Worm (Caenorhabditis elegans) whole organism, L4 larva: ENCODE measurements around the gene T23E7.2.
A peak's percentile ranks its signal among the peaks of the same experiment; 100 is the strongest.

ENCODE experiments used
- F37D6.2 ChIP-seq: sonication (generic microtip); optimal IDR thresholded peaks from 2 replicates; lab custom pipeline; 2016; ENCODE audit warnings: mild to moderate bottlenecking, missing genetic modification characterization, missing compliant biosample characterization
- Y75B8A.6 ChIP-seq: fragments of 200-800 bp; sonication (Bioruptor generic); IDR thresholded peaks from 2 replicates; pipeline ENCODE4 v1.3.6; 2022; ENCODE audit warnings: missing genetic modification reagents, missing genetic modification characterization, missing compliant biosample characterization
- aha-1 ChIP-seq: fragments of 150-350 bp; peaks from one replicate; lab custom pipeline; 2014; ENCODE audit warnings: missing biosample characterization, missing genetic modification characterization
- aly-2 ChIP-seq: sonication (generic microtip); optimal IDR thresholded peaks from 2 replicates; lab custom pipeline; 2018; ENCODE audit warnings: missing biosample characterization, missing genetic modification characterization
- ceh-20 ChIP-seq: fragments of 200-800 bp; sonication (Bioruptor generic); IDR thresholded peaks from 2 replicates; pipeline ENCODE4 v1.3.6; 2022; ENCODE audit warnings: missing genetic modification reagents, missing genetic modification characterization, missing compliant biosample characterization
- ceh-32 ChIP-seq: sonication (generic microtip); optimal IDR thresholded peaks from 2 replicates; lab custom pipeline; 2016; ENCODE audit warnings: mild to moderate bottlenecking, missing genetic modification characterization, missing compliant biosample characterization; ENCODE audit not compliant: poor library complexity
- cey-2 ChIP-seq: sonication (generic microtip); optimal IDR thresholded peaks from 3 replicates; lab custom pipeline; 2017; ENCODE audit warnings: missing genetic modification characterization, mild to moderate bottlenecking, missing compliant biosample characterization, antibody characterized with exemption, borderline replicate concordance; ENCODE audit not compliant: insufficient read depth
- daf-16 ChIP-seq, 3 experiments: sonication (generic microtip); optimal IDR thresholded peaks; 2 replicates each; lab custom pipeline; 2016 to 2017; ENCODE audit warnings: missing genetic modification characterization in 3 of 3, missing genetic modification reagents in 3 of 3, mild to moderate bottlenecking in 2 of 3, missing compliant biosample characterization in 2 of 3, missing biosample characterization in 1 of 3, moderate library complexity in 1 of 3
- daf-19 ChIP-seq: fragments of 200-800 bp; sonication (Bioruptor generic); conservative IDR thresholded peaks from 2 replicates; pipeline ENCODE4 v1.3.6; 2022; ENCODE audit warnings: missing genetic modification characterization, missing compliant biosample characterization
- dmd-6 ChIP-seq: fragments of 200-800 bp; sonication (Bioruptor generic); IDR thresholded peaks from 2 replicates; pipeline ENCODE4 v1.3.6; 2022; ENCODE audit warnings: missing genetic modification reagents, missing genetic modification characterization, missing compliant biosample characterization
- dmd-8 ChIP-seq: fragments of 200-800 bp; sonication (Bioruptor generic); IDR thresholded peaks from 2 replicates; pipeline ENCODE4 v1.3.6; 2022; ENCODE audit warnings: missing genetic modification characterization, missing compliant biosample characterization
- duxl-1 ChIP-seq: sonication (generic microtip); optimal IDR thresholded peaks from 2 replicates; lab custom pipeline; 2016; ENCODE audit warnings: mild to moderate bottlenecking, missing genetic modification characterization, moderate library complexity, missing compliant biosample characterization; ENCODE audit not compliant: poor library complexity
- dve-1 ChIP-seq: sonication (generic microtip); optimal IDR thresholded peaks from 2 replicates; lab custom pipeline; 2017; ENCODE audit warnings: antibody characterized with exemption, mild to moderate bottlenecking, missing genetic modification characterization, missing compliant biosample characterization; ENCODE audit not compliant: insufficient read depth
- fkh-10 ChIP-seq: fragments of 150-350 bp; optimal IDR thresholded peaks from 2 replicates; lab custom pipeline; 2014; ENCODE audit warnings: missing biosample characterization, missing genetic modification reagents, missing genetic modification characterization
- hlh-11 ChIP-seq: fragments of 200-800 bp; sonication (Bioruptor generic); optimal IDR thresholded peaks from 2 replicates; lab custom pipeline; 2018; ENCODE audit warnings: mild to moderate bottlenecking, missing genetic modification characterization, missing compliant biosample characterization
- hlh-30 ChIP-seq: sonication (generic microtip); optimal IDR thresholded peaks from 2 replicates; lab custom pipeline; 2017; ENCODE audit warnings: antibody characterized with exemption, mild to moderate bottlenecking, missing genetic modification characterization, missing compliant biosample characterization; ENCODE audit not compliant: insufficient read depth
- lin-13 ChIP-seq: fragments of 150-350 bp; optimal IDR thresholded peaks from 2 replicates; lab custom pipeline; 2014; ENCODE audit warnings: missing biosample characterization, missing genetic modification reagents, missing genetic modification characterization
- lin-29 ChIP-seq: fragments of 200-800 bp; sonication (Bioruptor generic); IDR thresholded peaks from 2 replicates; pipeline ENCODE4 v1.3.6; 2022; ENCODE audit warnings: missing genetic modification reagents, missing genetic modification characterization, missing compliant biosample characterization
- lin-39 ChIP-seq: fragments of 150-350 bp; optimal IDR thresholded peaks from 2 replicates; lab custom pipeline; 2014; ENCODE audit warnings: missing biosample characterization, missing genetic modification reagents, missing genetic modification characterization
- madf-9 ChIP-seq: fragments of 200-800 bp; sonication (Bioruptor generic); conservative IDR thresholded peaks from 2 replicates; pipeline ENCODE4 v1.3.6; 2022; ENCODE audit warnings: missing genetic modification reagents, missing genetic modification characterization, missing compliant biosample characterization
- mdl-1 ChIP-seq, 2 experiments: fragments of 150-350 bp in 1 of 2; sonication (generic microtip) in 1 of 2; optimal IDR thresholded peaks; 2 replicates each; lab custom pipeline; 2014 to 2017; ENCODE audit warnings: missing biosample characterization in 2 of 2, missing genetic modification characterization in 2 of 2
- mxl-3 ChIP-seq: fragments of 200-800 bp; sonication (Bioruptor generic); optimal IDR thresholded peaks from 2 replicates; lab custom pipeline; 2018; ENCODE audit warnings: mild to moderate bottlenecking, missing genetic modification characterization, missing compliant biosample characterization
- nhr-102 ChIP-seq: sonication (generic microtip); optimal IDR thresholded peaks from 2 replicates; lab custom pipeline; 2016; ENCODE audit warnings: mild to moderate bottlenecking, missing genetic modification characterization, moderate library complexity, missing compliant biosample characterization
- nhr-11 ChIP-seq: fragments of 150-350 bp; optimal IDR thresholded peaks from 2 replicates; lab custom pipeline; 2014; ENCODE audit warnings: missing biosample characterization, missing genetic modification characterization
- nhr-25 ChIP-seq: sonication (generic microtip); optimal IDR thresholded peaks from 2 replicates; lab custom pipeline; 2017; ENCODE audit warnings: missing genetic modification characterization, mild to moderate bottlenecking, missing compliant biosample characterization, antibody characterized with exemption, moderate library complexity, borderline replicate concordance; ENCODE audit not compliant: insufficient read depth
- nhr-28 ChIP-seq: fragments of 150-350 bp; optimal IDR thresholded peaks from 2 replicates; lab custom pipeline; 2014; ENCODE audit warnings: missing biosample characterization, missing genetic modification characterization
- nhr-48 ChIP-seq: sonication (generic microtip); optimal IDR thresholded peaks from 2 replicates; lab custom pipeline; 2016; ENCODE audit warnings: mild to moderate bottlenecking, missing genetic modification characterization, missing compliant biosample characterization
- nhr-77 ChIP-seq: fragments of 150-350 bp; optimal IDR thresholded peaks from 2 replicates; lab custom pipeline; 2014; ENCODE audit warnings: missing biosample characterization, missing genetic modification characterization
- php-3 ChIP-seq: fragments of 200-800 bp; sonication (Bioruptor generic); IDR thresholded peaks from 2 replicates; pipeline ENCODE4 v1.3.6; 2022; ENCODE audit warnings: missing genetic modification reagents, missing genetic modification characterization, missing compliant biosample characterization
- pqm-1 ChIP-seq: sonication (generic microtip); optimal IDR thresholded peaks from 2 replicates; lab custom pipeline; 2017; ENCODE audit warnings: missing biosample characterization, missing genetic modification characterization
- sdz-12 ChIP-seq: fragments of 200-800 bp; sonication (Bioruptor generic); optimal IDR thresholded peaks from 2 replicates; lab custom pipeline; 2018; ENCODE audit warnings: mild to moderate bottlenecking, missing genetic modification characterization, missing compliant biosample characterization
- set-16 ChIP-seq: fragments of 200-800 bp; sonication (Bioruptor generic); IDR thresholded peaks from 2 replicates; pipeline ENCODE4 v1.3.6; 2022; ENCODE audit warnings: missing genetic modification reagents, missing genetic modification characterization, missing compliant biosample characterization
- spr-3 ChIP-seq: fragments of 200-800 bp; sonication (Bioruptor generic); optimal IDR thresholded peaks from 2 replicates; lab custom pipeline; 2018; ENCODE audit warnings: mild to moderate bottlenecking, missing genetic modification characterization, missing compliant biosample characterization
- tra-1 ChIP-seq: fragments of 200-800 bp; sonication (Bioruptor generic); IDR thresholded peaks from 2 replicates; pipeline ENCODE4 v1.3.6; 2022; ENCODE audit warnings: missing genetic modification reagents, missing genetic modification characterization, missing compliant biosample characterization
- unc-39 ChIP-seq: sonication (generic microtip); optimal IDR thresholded peaks from 2 replicates; lab custom pipeline; 2017; ENCODE audit warnings: missing biosample characterization, missing genetic modification characterization
- unc-62 ChIP-seq, 3 experiments: fragments of 150-350 bp in 1 of 3; sonication (generic microtip); optimal IDR thresholded peaks in 2 of 3; peaks in 1 of 3; 1 replicate in 1 of 3; 2 replicates in 2 of 3; lab custom pipeline; 2014 to 2017; ENCODE audit warnings: missing biosample characterization in 3 of 3, missing genetic modification characterization in 3 of 3, missing genetic modification reagents in 3 of 3, missing genotype in 1 of 3

T23E7.2 gene

ce11 chrX:17683698-17684097 is 12.9 kb downstream of the T23E7.2 start:
- TF ChIP-seq ceh-32 (tag; lab: Kevin White, UChicago) (no peak), unc-62 (GFP tag; optimal IDR thresholded peaks at IDR 0.05 in 1 of 2; lab: Kevin White, UChicago) (peak in 1 of 2 experiments; percentile 86), unc-62 (tag; optimal IDR thresholded peaks at IDR 0.05; lab: Kevin White, UChicago) (no peak), nhr-28 (peak; percentile 16), spr-3 (GFP tag; lab: Kevin White, UChicago) (no peak), tra-1 (GFP tag; lab: Robert Waterston, UW) (no peak)

ce11 chrX:17684767-17685166 is 13.9 kb downstream of the T23E7.2 start, which contains the start of gene T23E7.6:
TSS of gene T23E7.6 (minus strand) at chrX:17684811.
- peak in 1 of 2 experiments; percentile 32 for TF ChIP-seq mdl-1 (tag; optimal IDR thresholded peaks at IDR 0.05; lab: Kevin White, UChicago)
- peak; percentile 21 for TF ChIP-seq mxl-3 (GFP tag; lab: Kevin White, UChicago)
- TF ChIP-seq nhr-28, result peak; percentile 74
- TF ChIP-seq fkh-10 (GFP tag; lab: Kevin White, UChicago), result no peak
- peak; percentile 62 for TF ChIP-seq hlh-11
- no peak for TF ChIP-seq Y75B8A.6 (GFP tag; lab: Robert Waterston, UW)
- TF ChIP-seq set-16, result no peak
- TF ChIP-seq nhr-11, result no peak
- TF ChIP-seq hlh-30 (tag; lab: Kevin White, UChicago), result peak; percentile 75

- TF ChIP-seq lin-13 (no peak), nhr-28 (peak; percentile 12), madf-9 (GFP tag; lab: Robert Waterston, UW) (no peak), unc-62 (GFP tag; optimal IDR thresholded peaks at IDR 0.05 in 1 of 2; lab: Kevin White, UChicago) (peak in 1 of 2 experiments; percentile 25), unc-62 (tag; optimal IDR thresholded peaks at IDR 0.05; lab: Kevin White, UChicago) (no peak), unc-39 (tag; lab: Kevin White, UChicago) (no peak), aha-1 (tag; lab: Kevin White, UChicago) (peak; percentile 18), lin-39 (tag; lab: Kevin White, UChicago) (no peak), nhr-25 (peak; percentile 17)
Observed at ce11 chrX:17685959-17686358, 15.1 kb downstream of the T23E7.2 start.

- TF ChIP-seq spr-3 (GFP tag; lab: Kevin White, UChicago) (no peak), dve-1 (tag; lab: Kevin White, UChicago) (peak; percentile 64), php-3 (GFP tag; lab: Robert Waterston, UW) (peak; percentile 67), nhr-28 (peak; percentile 88), dmd-6 (GFP tag; lab: Robert Waterston, UW) (peak; percentile 71), daf-19 (GFP tag; lab: Robert Waterston, UW) (no peak), ceh-20 (GFP tag; lab: Robert Waterston, UW) (no peak), lin-29 (GFP tag; lab: Robert Waterston, UW) (no peak), cey-2 (no peak), nhr-102 (no peak), dmd-8 (GFP tag; lab: Robert Waterston, UW) (no peak), duxl-1 (tag; lab: Kevin White, UChicago) (no peak), F37D6.2 (tag; lab: Kevin White, UChicago) (no peak), aly-2 (tag; lab: Kevin White, UChicago) (no peak), sdz-12 (GFP tag; lab: Kevin White, UChicago) (no peak), nhr-48 (peak; percentile 17), hlh-11 (peak; percentile 56), pqm-1 (tag; lab: Kevin White, UChicago) (peak; percentile 86), daf-16 (GFP tag; optimal IDR thresholded peaks at IDR 0.05; lab: Kevin White, UChicago) (no peak), daf-16 (tag; optimal IDR thresholded peaks at IDR 0.05; lab: Kevin White, UChicago) (peak; percentile 62), nhr-77 (tag; lab: Kevin White, UChicago) (peak; percentile 30)
Observed at ce11 chrX:17694669-17695282, 23.9 kb downstream of the T23E7.2 start, which contains the start of gene cgt-2. TSS of gene cgt-2 (plus strand) at chrX:17695232.
